Worm (Caenorhabditis elegans) whole organism, L4 larva: ENCODE data around the gene T15H9.5.

Experiments
- arid-1 ChIP-seq: fragments of 200-800 bp; sonication (Bioruptor generic); conservative IDR thresholded peaks from 2 replicates; pipeline ENCODE4 v1.3.6; 2022; ENCODE audit warnings: missing genetic modification reagents, missing genetic modification characterization, missing compliant biosample characterization
- daf-19 ChIP-seq: fragments of 200-800 bp; sonication (Bioruptor generic); conservative IDR thresholded peaks from 2 replicates; pipeline ENCODE4 v1.3.6; 2022; ENCODE audit warnings: missing genetic modification characterization, missing compliant biosample characterization
- unc-130 ChIP-seq: sonication (generic microtip); optimal IDR thresholded peaks from 2 replicates; lab custom pipeline; 2016; ENCODE audit warnings: missing genetic modification reagents, missing genetic modification characterization, missing compliant biosample characterization

DNA sequence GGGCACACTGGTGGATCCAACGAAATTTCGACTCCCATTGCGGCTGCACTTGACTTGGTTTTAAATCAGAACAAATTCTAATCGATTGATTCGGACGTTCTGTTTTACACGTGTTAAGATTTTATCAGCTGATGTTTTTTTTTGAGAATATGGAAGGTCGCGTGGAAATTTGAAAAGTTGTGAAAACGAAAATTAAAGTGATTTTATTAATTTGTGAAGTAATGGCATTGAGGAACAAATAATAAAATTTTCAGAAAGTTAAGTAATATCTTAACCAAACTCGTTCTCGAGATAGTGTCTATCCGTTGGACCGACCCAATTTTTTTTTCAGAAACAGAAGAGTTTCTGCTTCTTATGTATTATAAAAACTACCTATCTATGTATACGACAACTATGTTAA is 40.5 kb upstream of the T15H9.5 start, which contains the start of gene ZK1307.4:
- TF ChIP-seq daf-19 (GFP tag; lab: Robert Waterston, UW): no peak
- no peak for TF ChIP-seq arid-1
- TF ChIP-seq unc-130 (GFP tag; lab: Kevin White, UChicago): no peak
